Fruit fly (Drosophila melanogaster) whole organism, embryonic: Measurements from ENCODE around the gene Myo31DF.

Experiments used
- Asciz ChIP-seq: fragments of 200-800 bp; sonication (Bioruptor generic); optimal IDR thresholded peaks from 2 replicates; lab custom pipeline; 2017; ENCODE audit warnings: missing biosample characterization, mild to moderate bottlenecking, missing genetic modification characterization, missing genetic modification reagents
- CG10543 ChIP-seq: fragments of 200-800 bp; sonication (Bioruptor generic); optimal IDR thresholded peaks from 3 replicates; lab custom pipeline; 2017; ENCODE audit warnings: missing biosample characterization, mild to moderate bottlenecking, missing genetic modification characterization, moderate library complexity
- CG10979 ChIP-seq: fragments of 200-800 bp; sonication (Bioruptor generic); optimal IDR thresholded peaks from 2 replicates; lab custom pipeline; 2018; ENCODE audit warnings: missing biosample characterization, mild to moderate bottlenecking, missing genetic modification characterization, moderate library complexity
- CG12071 ChIP-seq: fragments of 200-800 bp; sonication (Bioruptor generic); optimal IDR thresholded peaks from 3 replicates; lab custom pipeline; 2018; ENCODE audit warnings: missing biosample characterization, mild to moderate bottlenecking, missing genetic modification characterization
- CG12769 ChIP-seq: fragments of 200-800 bp; sonication (Bioruptor generic); optimal IDR thresholded peaks from 2 replicates; lab custom pipeline; 2019; ENCODE audit warnings: missing biosample characterization, mild to moderate bottlenecking, missing genetic modification characterization, moderate library complexity
- CG14441 ChIP-seq: fragments of 200-800 bp; sonication (Bioruptor generic); IDR thresholded peaks from 2 replicates; pipeline ENCODE4 v1.3.6; 2022; ENCODE audit warnings: missing biosample characterization, missing genetic modification characterization
- CG17186 ChIP-seq: fragments of 200-800 bp; sonication (Bioruptor generic); optimal IDR thresholded peaks from 3 replicates; lab custom pipeline; 2017; ENCODE audit warnings: missing biosample characterization, missing genetic modification reagents, missing genetic modification characterization
- CG17361 ChIP-seq: fragments of 200-800 bp; sonication (Bioruptor generic); IDR thresholded peaks from 3 replicates; pipeline ENCODE4 v1.3.6; 2022; ENCODE audit warnings: missing biosample characterization, missing genetic modification characterization
- CG1832 ChIP-seq: fragments of 200-800 bp; sonication (Bioruptor generic); optimal IDR thresholded peaks from 2 replicates; lab custom pipeline; 2017; ENCODE audit warnings: missing biosample characterization, mild to moderate bottlenecking, missing genetic modification characterization, inconsistent platforms
- CG6654 ChIP-seq: fragments of 200-800 bp; sonication (Bioruptor generic); optimal IDR thresholded peaks from 2 replicates; lab custom pipeline; 2017; ENCODE audit warnings: missing biosample characterization, mild to moderate bottlenecking, missing genetic modification characterization
- CG7357 ChIP-seq: fragments of 200-800 bp; sonication (Bioruptor generic); IDR thresholded peaks from 3 replicates; pipeline ENCODE4 v1.3.6; 2022; ENCODE audit warnings: missing biosample characterization, missing genetic modification characterization
- CG7372 ChIP-seq: fragments of 200-800 bp; sonication (Bioruptor generic); IDR thresholded peaks from 2 replicates; pipeline ENCODE4 v1.3.6; 2022; ENCODE audit warnings: missing biosample characterization, missing genetic modification characterization
- CG7839 ChIP-seq: fragments of 200-800 bp; sonication (Bioruptor generic); optimal IDR thresholded peaks from 3 replicates; lab custom pipeline; 2018; ENCODE audit warnings: missing biosample characterization, mild to moderate bottlenecking, missing genetic modification characterization, moderate library complexity
- CG7987 ChIP-seq: fragments of 200-800 bp; sonication (Bioruptor generic); optimal IDR thresholded peaks from 2 replicates; lab custom pipeline; 2018; ENCODE audit warnings: missing biosample characterization, mild to moderate bottlenecking, missing genetic modification characterization, moderate library complexity
- CTCF ChIP-seq: fragments of 200-800 bp; sonication (Bioruptor generic); optimal IDR thresholded peaks from 2 replicates; lab custom pipeline; 2017; ENCODE audit warnings: missing biosample characterization, mild to moderate bottlenecking, missing genetic modification characterization, moderate library complexity
- CoRest ChIP-seq: fragments of 200-800 bp; sonication (Bioruptor generic); optimal IDR thresholded peaks from 3 replicates; lab custom pipeline; 2018; ENCODE audit warnings: missing biosample characterization, mild to moderate bottlenecking, missing genetic modification characterization, moderate library complexity
- Dfd ChIP-seq, 2 experiments: fragments of >200 bp; optimal IDR thresholded peaks; 2 replicates each; lab custom pipeline; 2017; ENCODE audit warnings: missing biosample characterization in 2 of 2, missing genetic modification characterization in 2 of 2
- Dip3 ChIP-seq: fragments of 200-800 bp; sonication (Bioruptor generic); optimal IDR thresholded peaks from 3 replicates; lab custom pipeline; 2016; ENCODE audit warnings: missing biosample characterization, missing genetic modification characterization
- E2f1 ChIP-seq: fragments of 200-800 bp; sonication (Bioruptor generic); IDR thresholded peaks from 2 replicates; pipeline ENCODE4 v1.3.6; 2022; ENCODE audit warnings: missing biosample characterization, missing genetic modification characterization
- HLH4C ChIP-seq: fragments of 200-800 bp; sonication (Bioruptor generic); IDR thresholded peaks from 3 replicates; pipeline ENCODE4 v1.3.6; 2022; ENCODE audit warnings: missing biosample characterization, missing genetic modification characterization; ENCODE audit not compliant: partially characterized antibody
- Hey ChIP-seq: fragments of 200-800 bp; sonication (Bioruptor generic); optimal IDR thresholded peaks from 3 replicates; lab custom pipeline; 2018; ENCODE audit warnings: missing biosample characterization, mild to moderate bottlenecking, missing genetic modification characterization
- HmgD ChIP-seq: fragments of 200-800 bp; sonication (Bioruptor generic); optimal IDR thresholded peaks from 3 replicates; lab custom pipeline; 2016; ENCODE audit warnings: missing biosample characterization, missing genetic modification characterization
- Hmr ChIP-seq: fragments of 200-800 bp; sonication (Bioruptor generic); optimal IDR thresholded peaks from 3 replicates; lab custom pipeline; 2017; ENCODE audit warnings: mild to moderate bottlenecking, missing biosample characterization, missing genetic modification reagents, missing genetic modification characterization
- Lim3 ChIP-seq: fragments of 200-800 bp; sonication (Bioruptor generic); IDR thresholded peaks from 2 replicates; pipeline ENCODE4 v1.3.6; 2022; ENCODE audit warnings: missing biosample characterization, missing genetic modification characterization
- NC2α ChIP-seq: fragments of 200-800 bp; sonication (Bioruptor generic); optimal IDR thresholded peaks from 2 replicates; lab custom pipeline; 2016; ENCODE audit warnings: missing biosample characterization, missing genetic modification characterization
- Ravus ChIP-seq: fragments of 200-800 bp; sonication (Bioruptor generic); IDR thresholded peaks from 2 replicates; pipeline ENCODE4 v1.3.6; 2022; ENCODE audit warnings: missing biosample characterization, missing genetic modification characterization
- Rfx ChIP-seq: fragments of 200-800 bp; sonication (Bioruptor generic); IDR thresholded peaks from 2 replicates; pipeline ENCODE4 v1.3.6; 2022; ENCODE audit warnings: missing biosample characterization, missing genetic modification characterization
- Sin3A ChIP-seq: fragments of >200 bp; optimal IDR thresholded peaks from 2 replicates; lab custom pipeline; 2018
- Xrp1 ChIP-seq: fragments of 200-800 bp; sonication (Bioruptor generic); IDR thresholded peaks from 2 replicates; pipeline ENCODE4 v1.3.6; 2022; ENCODE audit warnings: missing biosample characterization, missing genetic modification characterization
- bcd ChIP-seq: fragments of 200-800 bp; sonication (Bioruptor generic); optimal IDR thresholded peaks from 2 replicates; lab custom pipeline; 2017; ENCODE audit warnings: missing biosample characterization, mild to moderate bottlenecking, missing genetic modification characterization
- cato ChIP-seq: fragments of 200-800 bp; sonication (Bioruptor generic); optimal IDR thresholded peaks from 2 replicates; lab custom pipeline; 2016; ENCODE audit warnings: missing biosample characterization, missing genetic modification characterization, borderline replicate concordance
- chm ChIP-seq: fragments of 200-800 bp; sonication (Bioruptor generic); IDR thresholded peaks from 2 replicates; pipeline ENCODE4 v1.3.6; 2022; ENCODE audit warnings: missing biosample characterization, missing genetic modification characterization
- dimm ChIP-seq: fragments of 200-800 bp; sonication (Bioruptor generic); IDR thresholded peaks from 2 replicates; pipeline ENCODE4 v1.3.6; 2022; ENCODE audit warnings: missing biosample characterization, missing genetic modification characterization
- fu2 ChIP-seq: fragments of 200-800 bp; sonication (Bioruptor generic); optimal IDR thresholded peaks from 2 replicates; lab custom pipeline; 2016; ENCODE audit warnings: missing biosample characterization, missing genetic modification characterization
- gem ChIP-seq: fragments of 200-800 bp; sonication (Bioruptor generic); optimal IDR thresholded peaks from 2 replicates; lab custom pipeline; 2019; ENCODE audit warnings: missing biosample characterization, mild to moderate bottlenecking, missing genetic modification characterization, moderate library complexity
- hbn ChIP-seq: fragments of 200-800 bp; sonication (Bioruptor generic); IDR thresholded peaks from 2 replicates; pipeline ENCODE4 v1.3.6; 2022; ENCODE audit warnings: missing biosample characterization, missing genetic modification characterization; ENCODE audit not compliant: partially characterized antibody
- insv ChIP-seq, 2 experiments: fragments of 200-800 bp; sonication (Bioruptor generic); optimal IDR thresholded peaks; 3 replicates each; lab custom pipeline; 2016 to 2018; ENCODE audit warnings: missing biosample characterization in 2 of 2, missing genetic modification characterization in 2 of 2
- kay ChIP-seq: fragments of 200-800 bp; sonication (Bioruptor generic); optimal IDR thresholded peaks from 2 replicates; lab custom pipeline; 2016; ENCODE audit warnings: missing biosample characterization, missing genetic modification characterization
- nmo ChIP-seq: fragments of 200-800 bp; sonication (Bioruptor generic); optimal IDR thresholded peaks from 2 replicates; lab custom pipeline; 2018; ENCODE audit warnings: missing biosample characterization, mild to moderate bottlenecking, missing genetic modification characterization, moderate library complexity
- odd ChIP-seq: fragments of 200-800 bp; sonication (Bioruptor generic); optimal IDR thresholded peaks from 2 replicates; lab custom pipeline; 2017; ENCODE audit warnings: missing biosample characterization, mild to moderate bottlenecking, missing genetic modification characterization
- org-1 ChIP-seq: fragments of 200-800 bp; sonication (Bioruptor generic); optimal IDR thresholded peaks from 2 replicates; lab custom pipeline; 2017; ENCODE audit warnings: missing biosample characterization, missing genetic modification characterization
- pfk ChIP-seq: fragments of 200-800 bp; sonication (Bioruptor generic); optimal IDR thresholded peaks from 2 replicates; lab custom pipeline; 2018; ENCODE audit warnings: missing biosample characterization, mild to moderate bottlenecking, missing genetic modification characterization, moderate library complexity
- run ChIP-seq: fragments of 200-800 bp; sonication (Bioruptor generic); optimal IDR thresholded peaks from 3 replicates; lab custom pipeline; 2018; ENCODE audit warnings: missing biosample characterization, mild to moderate bottlenecking, missing genetic modification characterization
- salm ChIP-seq: fragments of 200-800 bp; sonication (Bioruptor generic); optimal IDR thresholded peaks from 2 replicates; lab custom pipeline; 2018; ENCODE audit warnings: missing biosample characterization, mild to moderate bottlenecking, missing genetic modification characterization
- sens-2 ChIP-seq: fragments of 200-800 bp; sonication (Bioruptor generic); IDR thresholded peaks from 2 replicates; pipeline ENCODE4 v1.3.6; 2022; ENCODE audit warnings: missing biosample characterization, missing genetic modification characterization
- slou ChIP-seq: fragments of 200-800 bp; sonication (Bioruptor generic); optimal IDR thresholded peaks from 3 replicates; lab custom pipeline; 2016; ENCODE audit warnings: missing biosample characterization, missing genetic modification characterization
- sr ChIP-seq: fragments of 200-800 bp; sonication (Bioruptor generic); IDR thresholded peaks from 3 replicates; pipeline ENCODE4 v1.3.6; 2022; ENCODE audit warnings: missing biosample characterization, missing genetic modification characterization
- ssp ChIP-seq: fragments of 200-800 bp; sonication (Bioruptor generic); IDR thresholded peaks from 2 replicates; pipeline ENCODE4 v1.3.6; 2022; ENCODE audit warnings: missing biosample characterization, missing genetic modification characterization
- trem ChIP-seq: fragments of 200-800 bp; optimal IDR thresholded peaks from 3 replicates; lab custom pipeline; 2019; ENCODE audit warnings: missing biosample characterization, mild to moderate bottlenecking, missing genetic modification characterization, moderate library complexity
- vvl ChIP-seq: fragments of 200-800 bp; sonication (Bioruptor generic); IDR thresholded peaks from 2 replicates; pipeline ENCODE4 v1.3.6; 2022; ENCODE audit warnings: missing biosample characterization, missing genetic modification characterization
- wek ChIP-seq: fragments of 200-800 bp; sonication (Bioruptor generic); optimal IDR thresholded peaks from 3 replicates; lab custom pipeline; 2018; ENCODE audit warnings: missing biosample characterization, mild to moderate bottlenecking, missing genetic modification characterization, moderate library complexity
- zf30C ChIP-seq: fragments of 200-800 bp; sonication (Bioruptor generic); optimal IDR thresholded peaks from 3 replicates; lab custom pipeline; 2018; ENCODE audit warnings: missing biosample characterization, mild to moderate bottlenecking, missing genetic modification characterization

Myo31DF gene

dm6 chr2L:10468388-10468787 lies 38.2 kb downstream of the Myo31DF start (continued):
- peak; percentile 57 for TF ChIP-seq zf30C
- TF ChIP-seq CG7357: peak; percentile 20; the same call in 1 of the 3 replicates
- peak; percentile 83 for TF ChIP-seq sr (GFP tag; lab: Robert Waterston, UW)
- TF ChIP-seq Rfx (GFP tag; lab: Robert Waterston, UW): peak; percentile 86
- TF ChIP-seq CoRest: peak; percentile 63
- no peak for TF ChIP-seq fu2 (GFP tag; lab: Kevin White, UChicago)
- no peak for TF ChIP-seq Dfd (GFP tag; optimal IDR thresholded peaks at IDR 0.05; lab: Kevin White, UChicago)
- TF ChIP-seq CG17361: peak; percentile 36; the same call in 1 of the 3 replicates
- TF ChIP-seq Asciz: peak; percentile 41
- peak; percentile 15 for TF ChIP-seq CG6654
- no peak for TF ChIP-seq cato
- no peak for TF ChIP-seq wek (GFP tag; lab: Kevin White, UChicago)
- no peak for TF ChIP-seq slou
- peak; percentile 81 for TF ChIP-seq vvl
- TF ChIP-seq run (tag; lab: Kevin White, UChicago): no peak
- peak; percentile 52 for TF ChIP-seq nmo (GFP tag; lab: Kevin White, UChicago)
- peak; percentile 29; the same call in 1 of the 2 replicates for TF ChIP-seq ssp (GFP tag; lab: Robert Waterston, UW)
- TF ChIP-seq NC2α (GFP tag; lab: Kevin White, UChicago): no peak
- peak; percentile 54 for TF ChIP-seq CG10543 (GFP tag; lab: Kevin White, UChicago)
- TF ChIP-seq CG7987 (GFP tag; lab: Kevin White, UChicago): no peak
- peak; percentile 20 for TF ChIP-seq org-1 (GFP tag; lab: Kevin White, UChicago)
- peak; percentile 44 for TF ChIP-seq CG10979 (tag; lab: Kevin White, UChicago)
- TF ChIP-seq Dip3 (GFP tag; lab: Kevin White, UChicago): no peak
- peak; percentile 62; the same call in 1 of the 2 replicates for TF ChIP-seq CG7372
- TF ChIP-seq bcd (GFP tag; lab: Kevin White, UChicago): peak; percentile 48
- TF ChIP-seq trem (tag; lab: Kevin White, UChicago): peak; percentile 16
- TF ChIP-seq kay (GFP tag; lab: Kevin White, UChicago): peak; percentile 41
- no peak for TF ChIP-seq dimm (GFP tag; lab: Robert Waterston, UW)
- TF ChIP-seq Hey (tag; lab: Kevin White, UChicago): no peak
- TF ChIP-seq E2f1 (GFP tag; lab: Robert Waterston, UW): peak; percentile 57
- TF ChIP-seq CG12071 (GFP tag; lab: Kevin White, UChicago): peak; percentile 50
- TF ChIP-seq odd (GFP tag; lab: Kevin White, UChicago): peak; percentile 11
- TF ChIP-seq CG1832 (GFP tag; lab: Kevin White, UChicago): no peak
- TF ChIP-seq Xrp1 (GFP tag; lab: Robert Waterston, UW): peak; percentile 64
- TF ChIP-seq hbn: no peak
- no peak for TF ChIP-seq insv (GFP tag; optimal IDR thresholded peaks at IDR 0.05; lab: Kevin White, UChicago)
- TF ChIP-seq CG17186 (GFP tag; lab: Kevin White, UChicago): no peak
- TF ChIP-seq Lim3 (GFP tag; lab: Robert Waterston, UW): no peak
- TF ChIP-seq HmgD (GFP tag; lab: Kevin White, UChicago): no peak
- TF ChIP-seq CG7839 (tag; lab: Kevin White, UChicago): peak; percentile 68
- peak; percentile 11 for TF ChIP-seq salm (tag; lab: Kevin White, UChicago)
- no peak for TF ChIP-seq CTCF (GFP tag; lab: Kevin White, UChicago)
- TF ChIP-seq chm (GFP tag; lab: Robert Waterston, UW): 0 out of 2 replicates have a peak, but pooled peaks have one; percentile 55
- TF ChIP-seq Sin3A (lab: Kevin White, UChicago): no peak
- no peak for TF ChIP-seq Ravus (GFP tag; lab: Robert Waterston, UW)
- peak; percentile 43 for TF ChIP-seq Hmr
- peak; percentile 69 for TF ChIP-seq gem
- TF ChIP-seq pfk (GFP tag; lab: Kevin White, UChicago): no peak
- peak; percentile 29; the same call in 1 of the 2 replicates for TF ChIP-seq sens-2
- no peak for TF ChIP-seq HLH4C (GFP tag; lab: Robert Waterston, UW)
- peak; percentile 71 for TF ChIP-seq CG12769 (tag; lab: Kevin White, UChicago)
- TF ChIP-seq CG14441: peak; percentile 73
